Worm (Caenorhabditis elegans) whole organism, late embryonic: Measurements from ENCODE around the gene hpo-18.

ENCODE experiments used
- C38D4.7 ChIP-seq: fragments of 200-800 bp; sonication (Bioruptor generic); optimal IDR thresholded peaks from 2 replicates; lab custom pipeline; 2018; ENCODE audit warnings: mild to moderate bottlenecking, missing genetic modification characterization, moderate library complexity, missing compliant biosample characterization
- ceh-14 ChIP-seq: sonication (generic microtip); optimal IDR thresholded peaks from 2 replicates; lab custom pipeline; 2016; ENCODE audit warnings: missing genotype, missing genetic modification characterization, missing compliant biosample characterization
- ceh-18 ChIP-seq: sonication (generic microtip); optimal IDR thresholded peaks from 2 replicates; lab custom pipeline; 2016; ENCODE audit warnings: missing genetic modification characterization, missing compliant biosample characterization
- ceh-19 ChIP-seq: fragments of 200-800 bp; sonication (Bioruptor generic); optimal IDR thresholded peaks from 2 replicates; lab custom pipeline; 2018; ENCODE audit warnings: mild to moderate bottlenecking, missing genetic modification characterization, missing compliant biosample characterization
- ceh-2 ChIP-seq: sonication (generic microtip); optimal IDR thresholded peaks from 2 replicates; lab custom pipeline; 2016; ENCODE audit warnings: missing genotype, missing genetic modification characterization, missing compliant biosample characterization
- ceh-24 ChIP-seq: sonication (generic microtip); optimal IDR thresholded peaks from 2 replicates; lab custom pipeline; 2016; ENCODE audit warnings: mild to moderate bottlenecking, missing genetic modification characterization, missing compliant biosample characterization
- ceh-31 ChIP-seq: sonication (generic microtip); optimal IDR thresholded peaks from 2 replicates; lab custom pipeline; 2016; ENCODE audit warnings: missing genetic modification characterization, missing compliant biosample characterization
- ceh-48 ChIP-seq: sonication (generic microtip); optimal IDR thresholded peaks from 2 replicates; lab custom pipeline; 2016; ENCODE audit warnings: missing genetic modification characterization, inconsistent platforms, missing compliant biosample characterization
- ceh-9 ChIP-seq: sonication (generic microtip); optimal IDR thresholded peaks from 2 replicates; lab custom pipeline; 2016; ENCODE audit warnings: mild to moderate bottlenecking, missing genetic modification characterization, inconsistent platforms, missing compliant biosample characterization
- che-1 ChIP-seq: sonication (generic microtip); optimal IDR thresholded peaks from 2 replicates; lab custom pipeline; 2016; ENCODE audit warnings: mild to moderate bottlenecking, missing genetic modification characterization, missing compliant biosample characterization
- dmd-4 ChIP-seq: sonication (generic microtip); optimal IDR thresholded peaks from 2 replicates; lab custom pipeline; 2016; ENCODE audit warnings: borderline replicate concordance, missing genetic modification characterization, missing compliant biosample characterization
- dve-1 ChIP-seq: sonication (generic microtip); optimal IDR thresholded peaks from 2 replicates; lab custom pipeline; 2017; ENCODE audit warnings: antibody characterized with exemption, mild to moderate bottlenecking, missing genetic modification characterization, missing compliant biosample characterization
- ets-4 ChIP-seq: sonication (generic microtip); optimal IDR thresholded peaks from 2 replicates; lab custom pipeline; 2016; ENCODE audit warnings: missing genetic modification characterization, missing compliant biosample characterization
- eyg-1 ChIP-seq: sonication (generic microtip); optimal IDR thresholded peaks from 2 replicates; lab custom pipeline; 2016; ENCODE audit warnings: missing genotype, missing genetic modification characterization, missing compliant biosample characterization
- fkh-10 ChIP-seq: fragments of 150-350 bp; optimal IDR thresholded peaks from 2 replicates; lab custom pipeline; 2014; ENCODE audit warnings: missing biosample characterization, missing genetic modification reagents, missing genetic modification characterization
- gmeb-2 ChIP-seq: sonication (generic microtip); optimal IDR thresholded peaks from 2 replicates; lab custom pipeline; 2016; ENCODE audit warnings: missing genetic modification characterization, inconsistent platforms, missing compliant biosample characterization
- hlh-13 ChIP-seq: fragments of 200-800 bp; sonication (Bioruptor generic); optimal IDR thresholded peaks from 2 replicates; lab custom pipeline; 2018; ENCODE audit warnings: mild to moderate bottlenecking, missing genetic modification characterization, missing compliant biosample characterization
- hlh-15 ChIP-seq: sonication (generic microtip); optimal IDR thresholded peaks from 2 replicates; lab custom pipeline; 2016; ENCODE audit warnings: missing genetic modification characterization, missing compliant biosample characterization
- hlh-30 ChIP-seq: sonication (generic microtip); optimal IDR thresholded peaks from 2 replicates; lab custom pipeline; 2017; ENCODE audit warnings: antibody characterized with exemption, missing genetic modification characterization, missing compliant biosample characterization; ENCODE audit not compliant: insufficient read depth
- hlh-6 ChIP-seq: sonication (generic microtip); optimal IDR thresholded peaks from 2 replicates; lab custom pipeline; 2016; ENCODE audit warnings: missing genotype, missing genetic modification characterization, missing compliant biosample characterization
- hlh-8 ChIP-seq: sonication (generic microtip); optimal IDR thresholded peaks from 2 replicates; lab custom pipeline; 2016; ENCODE audit warnings: missing genotype, missing genetic modification characterization, missing compliant biosample characterization
- lin-11 ChIP-seq: fragments of 200-800 bp; sonication (Bioruptor generic); optimal IDR thresholded peaks from 2 replicates; lab custom pipeline; 2018; ENCODE audit warnings: mild to moderate bottlenecking, missing genetic modification characterization, missing compliant biosample characterization
- madf-2 ChIP-seq: sonication (generic microtip); optimal IDR thresholded peaks from 2 replicates; lab custom pipeline; 2017; ENCODE audit warnings: missing genetic modification characterization, missing compliant biosample characterization
- mec-3 ChIP-seq: sonication (generic microtip); optimal IDR thresholded peaks from 2 replicates; lab custom pipeline; 2016; ENCODE audit warnings: borderline replicate concordance, missing genetic modification characterization, missing compliant biosample characterization
- odd-2 ChIP-seq: sonication (generic microtip); optimal IDR thresholded peaks from 2 replicates; lab custom pipeline; 2017; ENCODE audit warnings: antibody characterized with exemption, mild to moderate bottlenecking, missing genetic modification characterization, missing compliant biosample characterization
- pag-3 ChIP-seq: sonication (generic microtip); optimal IDR thresholded peaks from 2 replicates; lab custom pipeline; 2016; ENCODE audit warnings: missing compliant biosample characterization, missing genetic modification characterization, borderline replicate concordance
- pax-1 ChIP-seq: fragments of 150-350 bp; optimal IDR thresholded peaks from 2 replicates; lab custom pipeline; 2014; ENCODE audit warnings: missing biosample characterization, missing genetic modification characterization
- pha-2 ChIP-seq: sonication (generic microtip); optimal IDR thresholded peaks from 2 replicates; lab custom pipeline; 2017; ENCODE audit warnings: mild to moderate bottlenecking, missing genetic modification characterization, missing compliant biosample characterization
- pha-4 ChIP-seq: fragments of 150-350 bp; optimal IDR thresholded peaks from 2 replicates; lab custom pipeline; 2018; ENCODE audit warnings: missing biosample characterization, missing genetic modification reagents, missing genetic modification characterization
- pqm-1 ChIP-seq: sonication (generic microtip); optimal IDR thresholded peaks from 2 replicates; lab custom pipeline; 2016; ENCODE audit warnings: missing genetic modification characterization, missing compliant biosample characterization
- pros-1 ChIP-seq: fragments of 150-350 bp; optimal IDR thresholded peaks from 2 replicates; lab custom pipeline; 2014; ENCODE audit warnings: missing biosample characterization, missing genetic modification reagents, missing genetic modification characterization
- ref-2 ChIP-seq: sonication (generic microtip); optimal IDR thresholded peaks from 2 replicates; lab custom pipeline; 2016; ENCODE audit warnings: missing genetic modification characterization, missing compliant biosample characterization
- rnt-1 ChIP-seq: sonication (generic microtip); optimal IDR thresholded peaks from 2 replicates; lab custom pipeline; 2016; ENCODE audit warnings: missing genetic modification characterization, missing compliant biosample characterization
- sox-2 ChIP-seq: fragments of 200-800 bp; sonication (Bioruptor generic); IDR thresholded peaks from 2 replicates; pipeline ENCODE4 v1.3.6; 2022; ENCODE audit warnings: missing genetic modification reagents, missing genetic modification characterization, missing compliant biosample characterization
- sox-4 ChIP-seq: sonication (generic microtip); optimal IDR thresholded peaks from 2 replicates; lab custom pipeline; 2017; ENCODE audit warnings: mild to moderate bottlenecking, missing genetic modification characterization, inconsistent platforms, missing compliant biosample characterization
- tbx-2 ChIP-seq: sonication (generic microtip); optimal IDR thresholded peaks from 2 replicates; lab custom pipeline; 2016; ENCODE audit warnings: missing genetic modification characterization, missing compliant biosample characterization
- tbx-7 ChIP-seq: sonication (generic microtip); optimal IDR thresholded peaks from 2 replicates; lab custom pipeline; 2016; ENCODE audit warnings: missing genotype, missing genetic modification characterization, missing compliant biosample characterization
- ttx-3 ChIP-seq: sonication (generic microtip); optimal IDR thresholded peaks from 2 replicates; lab custom pipeline; 2016; ENCODE audit warnings: missing genetic modification reagents, missing genetic modification characterization, missing compliant biosample characterization
- unc-42 ChIP-seq: sonication (generic microtip); optimal IDR thresholded peaks from 2 replicates; lab custom pipeline; 2016; ENCODE audit warnings: missing genotype, missing genetic modification characterization, missing compliant biosample characterization
- unc-55 ChIP-seq: sonication (generic microtip); optimal IDR thresholded peaks from 2 replicates; lab custom pipeline; 2017; ENCODE audit warnings: missing biosample characterization, missing genetic modification reagents, missing genetic modification characterization
- unc-86 ChIP-seq: sonication (generic microtip); optimal IDR thresholded peaks from 2 replicates; lab custom pipeline; 2016; ENCODE audit warnings: missing genetic modification characterization, missing compliant biosample characterization
- ztf-16 ChIP-seq: sonication (generic microtip); optimal IDR thresholded peaks from 2 replicates; lab custom pipeline; 2017; ENCODE audit warnings: missing genetic modification characterization, missing compliant biosample characterization

Gene hpo-18

DNA sequence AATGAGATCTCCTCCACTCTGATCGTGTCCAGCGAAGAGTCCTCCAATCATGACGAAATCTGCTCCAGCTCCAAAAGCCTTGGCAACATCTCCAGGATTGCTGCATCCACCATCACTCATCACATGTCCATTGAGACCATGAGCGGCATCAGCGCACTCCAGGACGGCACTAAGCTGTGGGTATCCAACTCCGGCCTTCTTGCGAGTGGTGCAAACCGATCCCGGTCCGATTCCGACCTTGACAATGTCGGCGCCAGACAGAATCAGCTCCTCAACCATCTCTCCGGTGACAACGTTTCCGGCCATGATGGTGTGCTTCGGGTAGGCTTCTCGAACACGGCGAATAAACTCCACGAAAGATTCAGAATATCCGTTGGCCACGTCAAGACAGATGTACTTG, 24.3 kb upstream of the hpo-18 start:
- TF ChIP-seq hlh-13 (GFP tag; lab: Kevin White, UChicago) (no peak), sox-4 (no peak)

- no peak for TF ChIP-seq hlh-30 (tag; lab: Kevin White, UChicago)
- TF ChIP-seq ceh-9 (tag; lab: Kevin White, UChicago) = no peak
- no peak for TF ChIP-seq hlh-6 (tag; lab: Kevin White, UChicago)
- TF ChIP-seq dve-1 (tag; lab: Kevin White, UChicago) = no peak
- TF ChIP-seq pag-3 = no peak
- no peak for TF ChIP-seq pha-2
- TF ChIP-seq tbx-2 (tag; lab: Kevin White, UChicago) = no peak
- no peak for TF ChIP-seq pha-4 (tag; lab: Kevin White, UChicago)
- TF ChIP-seq odd-2 (tag; lab: Kevin White, UChicago) = no peak
- no peak for TF ChIP-seq ceh-2 (tag; lab: Kevin White, UChicago)
- TF ChIP-seq madf-2 = no peak
- TF ChIP-seq unc-55 (GFP tag; lab: Kevin White, UChicago) = no peak
- no peak for TF ChIP-seq ref-2
- TF ChIP-seq che-1 (tag; lab: Kevin White, UChicago) = no peak
- TF ChIP-seq tbx-7 (tag; lab: Kevin White, UChicago) = no peak
- no peak for TF ChIP-seq hlh-8 (tag; lab: Kevin White, UChicago)
These were observed 20.2 kb upstream of the hpo-18 start, which contains the start of gene F32D1.11 for ce11 chrV:4366440-4366839. F32D1.11 (minus strand) TSS chrV:4366540.

ce11 chrV:4364517-4364916, 18.3 kb upstream of the hpo-18 start, which contains the start of gene grl-13:
grl-13 (minus strand) TSS chrV:4364617.
- TF ChIP-seq pha-2 = no peak
- TF ChIP-seq odd-2 (tag; lab: Kevin White, UChicago) = no peak
- TF ChIP-seq unc-86 (tag; lab: Kevin White, UChicago) = no peak
- no peak for TF ChIP-seq eyg-1 (tag; lab: Kevin White, UChicago)
- no peak for TF ChIP-seq ceh-19

- TF ChIP-seq mec-3 (tag; lab: Kevin White, UChicago) (no peak), ttx-3 (tag; lab: Kevin White, UChicago) (no peak), unc-55 (GFP tag; lab: Kevin White, UChicago) (peak; percentile 4), ceh-48 (no peak)
These were observed 15.3 kb upstream of the hpo-18 start, which contains the start of gene F32D1.3 for ce11 chrV:4361505-4361904. F32D1.3 (minus strand) TSS chrV:4361569.

DNA sequence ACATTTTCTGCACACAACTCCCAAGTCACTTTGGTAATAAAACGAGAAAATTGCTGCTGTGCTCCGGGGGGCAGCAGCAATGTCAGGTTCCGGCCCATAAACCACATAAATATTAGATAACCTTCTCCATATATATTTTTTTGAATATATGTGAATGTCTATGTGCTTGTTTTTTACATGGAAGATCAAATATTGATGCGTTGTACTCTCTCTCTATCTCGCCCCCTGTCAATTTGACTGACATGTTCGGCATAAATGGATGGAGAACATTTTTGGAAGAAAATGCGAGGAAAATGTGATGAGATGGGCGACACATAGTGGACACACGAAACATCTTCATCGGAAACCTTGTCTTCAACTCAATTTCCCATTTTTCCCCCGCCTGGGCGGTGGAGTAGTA, 13.8 kb upstream of the hpo-18 start:
- TF ChIP-seq ets-4 (tag; lab: Kevin White, UChicago) = no peak
- TF ChIP-seq unc-55 (GFP tag; lab: Kevin White, UChicago) = peak; percentile 71
- peak; percentile 48 for TF ChIP-seq unc-42

DNA sequence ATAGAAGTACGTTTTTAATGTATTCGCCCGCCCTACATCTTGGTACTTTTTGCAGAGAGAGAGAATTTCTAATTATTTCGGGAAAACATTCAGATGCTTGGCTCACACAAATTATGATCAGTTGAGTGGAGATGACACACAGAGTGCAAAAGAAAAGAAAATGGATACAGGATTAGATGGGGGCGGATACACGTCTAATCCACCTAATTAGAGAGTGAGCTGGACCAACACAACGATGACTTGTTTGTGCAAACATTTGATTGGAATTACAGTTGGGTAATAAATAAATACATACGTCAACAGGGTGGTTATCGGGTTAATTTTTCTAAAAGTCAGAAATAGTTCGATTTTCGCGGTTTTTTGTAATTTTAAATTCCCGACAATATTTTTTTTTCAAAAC, 12.9 kb upstream of the hpo-18 start:
- peak; percentile 46 for TF ChIP-seq unc-42
- no peak for TF ChIP-seq pax-1 (tag; lab: Kevin White, UChicago)
- TF ChIP-seq ceh-31 (tag; lab: Kevin White, UChicago) = peak; percentile 55
- TF ChIP-seq, all 69 proteins: peak for 2

DNA sequence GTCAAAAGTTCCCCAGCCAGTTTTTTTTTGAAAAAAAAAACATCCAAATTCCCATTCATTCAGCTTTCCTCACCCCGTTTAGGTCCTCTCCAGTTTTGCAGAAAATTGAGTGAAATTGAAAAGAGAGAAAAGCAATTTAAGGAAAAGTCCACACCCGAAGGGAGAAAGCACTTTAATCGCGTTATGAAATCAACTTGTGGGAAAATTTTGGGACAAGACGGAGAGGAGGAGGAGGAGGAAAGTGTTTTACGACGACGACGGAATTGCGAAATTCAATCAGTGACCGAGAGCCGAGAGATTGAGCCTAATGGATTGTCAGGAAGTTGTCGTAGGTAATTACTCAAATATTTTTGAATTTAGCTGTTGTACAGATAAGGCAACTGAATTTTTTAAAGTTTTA, 11.1 kb upstream of the hpo-18 start:
- no peak for TF ChIP-seq fkh-10 (GFP tag; lab: Kevin White, UChicago)
- TF ChIP-seq hlh-15 (tag; lab: Kevin White, UChicago) = no peak
- no peak for TF ChIP-seq ceh-24 (tag; lab: Kevin White, UChicago)
- TF ChIP-seq hlh-8 (tag; lab: Kevin White, UChicago) = no peak
- TF ChIP-seq C38D4.7 = no peak
- no peak for TF ChIP-seq dmd-4 (tag; lab: Kevin White, UChicago)
- no peak for TF ChIP-seq lin-11 (tag; lab: Kevin White, UChicago)
- TF ChIP-seq madf-2 = no peak
- peak; percentile 99 for TF ChIP-seq unc-42
- no peak for TF ChIP-seq ztf-16 (tag; lab: Kevin White, UChicago)
- TF ChIP-seq ceh-18 (tag; lab: Kevin White, UChicago) = no peak
- no peak for TF ChIP-seq pqm-1 (tag; lab: Kevin White, UChicago)
- TF ChIP-seq ceh-19 = no peak
- TF ChIP-seq ceh-14 (tag; lab: Kevin White, UChicago) = peak; percentile 75
- TF ChIP-seq rnt-1 (tag; lab: Kevin White, UChicago) = no peak
- no peak for TF ChIP-seq sox-4
- no peak for TF ChIP-seq gmeb-2 (tag; lab: Kevin White, UChicago)
- TF ChIP-seq sox-2 = no peak
- no peak for TF ChIP-seq pros-1 (tag; lab: Kevin White, UChicago)
